Fruit fly (Drosophila melanogaster): ENCODE measurements around the gene CG6765.
A peak's percentile ranks its signal among the peaks of the same experiment; 100 is the strongest.

- peak; percentile 47 for TF ChIP-seq h (GFP tag; optimal IDR thresholded peaks at IDR 0.05)
- TF ChIP-seq sv (GFP tag; optimal IDR thresholded peaks at IDR 0.05), result no peak
- peak; percentile 39 for TF ChIP-seq rgr (GFP tag; optimal IDR thresholded peaks at IDR 0.05)
Observed at dm6 chr3L:8519232-8519631, 6.7 kb downstream of the CG6765 start.
